Worm (Caenorhabditis elegans): ENCODE data around the gene best-20.

The best-20 gene

ce11 chrIV:3783910-3784309 is 27.9 kb downstream of the best-20 start, which contains the start of gene glct-6:
Gene glct-6 (plus strand): TSS chrIV:3784210.
- peak; percentile 0 for TF ChIP-seq snu-23 (GFP tag; optimal IDR thresholded peaks at IDR 0.05)
- no peak for TF ChIP-seq lin-13 (GFP tag; optimal IDR thresholded peaks at IDR 0.05)

DNA sequence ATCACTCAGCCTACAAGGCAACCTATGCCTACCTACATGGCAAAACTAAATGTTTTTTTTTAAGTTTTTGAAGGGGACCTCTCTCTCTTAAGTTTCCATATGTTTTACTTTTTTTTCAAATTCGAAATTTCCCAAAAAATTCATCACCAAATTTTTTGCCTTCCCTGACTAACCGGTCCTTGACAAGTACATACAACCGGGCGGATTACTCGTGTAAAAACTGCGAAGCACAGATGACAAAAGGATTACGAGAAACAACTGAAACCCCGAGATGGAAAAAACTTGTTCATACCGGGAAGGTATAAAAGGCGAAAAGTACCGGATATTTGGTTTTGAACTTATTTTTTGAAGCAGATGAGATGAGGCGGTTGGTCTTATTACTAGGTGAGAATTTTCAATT is 38.4 kb downstream of the best-20 start, which contains the start of gene K09B3.1:
Gene K09B3.1 (plus strand): TSS at position 301 of the 400 bp plus-strand sequence.
- TF ChIP-seq tlp-1 (tag; optimal IDR thresholded peaks at IDR 0.05) (no peak), zip-4 (GFP tag; optimal IDR thresholded peaks at IDR 0.05) (no peak), C34B4.2 (tag; optimal IDR thresholded peaks at IDR 0.05) (no peak), tbx-2 (tag; optimal IDR thresholded peaks at IDR 0.05) (no peak), snpc-4 (tag; optimal IDR thresholded peaks at IDR 0.05) (no peak), C16A3.4 (tag; optimal IDR thresholded peaks at IDR 0.05) (no peak), grh-1 (GFP tag; IDR thresholded peaks at IDR 0.05) (no peak), nhr-77 (tag; optimal IDR thresholded peaks at IDR 0.05) (no peak), ama-1 (optimal IDR thresholded peaks at IDR 0.05) (no peak), ztf-11 (tag; optimal IDR thresholded peaks at IDR 0.05) (no peak), fkh-8 (tag; optimal IDR thresholded peaks at IDR 0.05) (no peak), unc-98 (GFP tag; IDR thresholded peaks at IDR 0.05) (no peak), blmp-1 (tag; optimal IDR thresholded peaks at IDR 0.05) (no peak)

- TF ChIP-seq aha-1 (tag; optimal IDR thresholded peaks at IDR 0.05) (no peak), C04F5.9 (tag; optimal IDR thresholded peaks at IDR 0.05) (no peak), Y116A8C.19 (tag; optimal IDR thresholded peaks at IDR 0.05; ENCODE audit: borderline replicate concordance) (no peak), unc-130 (tag; optimal IDR thresholded peaks at IDR 0.05) (no peak), efl-1 (optimal IDR thresholded peaks at IDR 0.05) (no peak), efl-1 (GFP tag; optimal IDR thresholded peaks at IDR 0.05 in 1 of 2) (no peak), sptf-1 (tag; optimal IDR thresholded peaks at IDR 0.05) (no peak), ceh-63 (GFP tag; optimal IDR thresholded peaks at IDR 0.05) (no peak), nhr-19 (GFP tag; conservative IDR thresholded peaks at IDR 0.05) (no peak), lin-39 (tag; optimal IDR thresholded peaks at IDR 0.05) (no peak), isw-1 (GFP tag; IDR thresholded peaks at IDR 0.05) (no peak), C34B4.2 (tag; optimal IDR thresholded peaks at IDR 0.05) (no peak), fkh-10 (GFP tag; optimal IDR thresholded peaks at IDR 0.05) (no peak), ztf-11 (tag; optimal IDR thresholded peaks at IDR 0.05) (no peak), lir-3 (tag; optimal IDR thresholded peaks at IDR 0.05; ENCODE audit: poor library complexity) (no peak), nhr-28 (tag; optimal IDR thresholded peaks at IDR 0.05) (no peak), nhr-71 (tag; optimal IDR thresholded peaks at IDR 0.05) (no peak), skn-1 (tag; optimal IDR thresholded peaks at IDR 0.05) (no peak), fkh-8 (tag; optimal IDR thresholded peaks at IDR 0.05) (no peak), dpl-1 (GFP tag; optimal IDR thresholded peaks at IDR 0.05) (no peak)
Observed at ce11 chrIV:3797442-3797841, 41.4 kb downstream of the best-20 start.

ce11 chrIV:3800952-3801351 is 44.9 kb downstream of the best-20 start, which contains the start of gene osm-3:
Gene osm-3 (minus strand): TSS chrIV:3801052.
- TF ChIP-seq ztf-11 (tag; optimal IDR thresholded peaks at IDR 0.05) (no peak), C16A3.4 (tag; optimal IDR thresholded peaks at IDR 0.05) (no peak), pag-3 (tag; optimal IDR thresholded peaks at IDR 0.05; ENCODE audit: borderline replicate concordance, insufficient read depth) (no peak), ceh-8 (GFP tag; optimal IDR thresholded peaks at IDR 0.05) (no peak), snpc-4 (tag; optimal IDR thresholded peaks at IDR 0.05) (no peak), F16B12.6 (tag; optimal IDR thresholded peaks at IDR 0.05) (no peak), elt-2 (tag; optimal IDR thresholded peaks at IDR 0.05) (no peak), fkh-10 (GFP tag; optimal IDR thresholded peaks at IDR 0.05) (no peak), grh-1 (GFP tag; IDR thresholded peaks at IDR 0.05) (no peak), nhr-84 (tag; optimal IDR thresholded peaks at IDR 0.05) (no peak), mab-9 (GFP tag; IDR thresholded peaks at IDR 0.05) (no peak), nhr-71 (tag; optimal IDR thresholded peaks at IDR 0.05) (no peak), nhr-20 (tag; optimal IDR thresholded peaks at IDR 0.05) (no peak), hpl-2 (GFP tag; optimal IDR thresholded peaks at IDR 0.05) (no peak), nhr-11 (tag; optimal IDR thresholded peaks at IDR 0.05) (no peak), fkh-4 (tag; optimal IDR thresholded peaks at IDR 0.05; ENCODE audit: borderline replicate concordance) (no peak), dsc-1 (tag; optimal IDR thresholded peaks at IDR 0.05) (no peak)
